Fruit fly (Drosophila melanogaster) whole organism, embryonic: ENCODE results near the gene CG5196.

ENCODE experiments used
- Bdp1 ChIP-seq: fragments of 200-800 bp; sonication (Bioruptor generic); optimal IDR thresholded peaks from 3 replicates; lab custom pipeline; 2016; ENCODE audit warnings: missing biosample characterization, missing genetic modification characterization
- CG10147 ChIP-seq: fragments of 200-800 bp; sonication (Bioruptor generic); optimal IDR thresholded peaks from 2 replicates; lab custom pipeline; 2019; ENCODE audit warnings: missing biosample characterization, mild to moderate bottlenecking, missing genetic modification characterization, moderate library complexity
- CG10321 ChIP-seq: fragments of 200-800 bp; sonication (Bioruptor generic); IDR thresholded peaks from 2 replicates; pipeline ENCODE4 v1.3.6; 2022; ENCODE audit warnings: missing biosample characterization, missing genetic modification characterization
- CG10366 ChIP-seq: fragments of 200-800 bp; sonication (Bioruptor generic); IDR thresholded peaks from 2 replicates; pipeline ENCODE4 v1.3.6; 2022; ENCODE audit warnings: missing biosample characterization, missing genetic modification characterization
- CG10462 ChIP-seq: fragments of 200-800 bp; sonication (Bioruptor generic); optimal IDR thresholded peaks from 2 replicates; lab custom pipeline; 2016; ENCODE audit warnings: missing biosample characterization, missing genetic modification characterization
- CG12769 ChIP-seq: fragments of 200-800 bp; sonication (Bioruptor generic); optimal IDR thresholded peaks from 2 replicates; lab custom pipeline; 2019; ENCODE audit warnings: missing biosample characterization, mild to moderate bottlenecking, missing genetic modification characterization, moderate library complexity
- CG14014 ChIP-seq: fragments of 200-800 bp; sonication (Bioruptor generic); IDR thresholded peaks from 2 replicates; pipeline ENCODE4 v1.3.6; 2022; ENCODE audit warnings: missing biosample characterization, missing genetic modification characterization
- CG15601 ChIP-seq: fragments of 200-800 bp; sonication (Bioruptor generic); optimal IDR thresholded peaks from 3 replicates; lab custom pipeline; 2019; ENCODE audit warnings: missing biosample characterization, mild to moderate bottlenecking, missing genetic modification characterization, moderate library complexity
- CG1602 ChIP-seq: fragments of 200-800 bp; sonication (Bioruptor generic); optimal IDR thresholded peaks from 3 replicates; lab custom pipeline; 2016; ENCODE audit warnings: missing biosample characterization, missing genetic modification characterization
- CG17802 ChIP-seq: fragments of 200-800 bp; sonication (Bioruptor generic); optimal IDR thresholded peaks from 2 replicates; lab custom pipeline; 2018; ENCODE audit warnings: missing biosample characterization, mild to moderate bottlenecking, missing genetic modification characterization, moderate library complexity
- CG1792 ChIP-seq: fragments of 200-800 bp; sonication (Bioruptor generic); optimal IDR thresholded peaks from 2 replicates; lab custom pipeline; 2016; ENCODE audit warnings: missing biosample characterization, missing genetic modification characterization
- CG2116 ChIP-seq: fragments of 200-800 bp; sonication (Bioruptor generic); optimal IDR thresholded peaks from 3 replicates; lab custom pipeline; 2018; ENCODE audit warnings: missing biosample characterization, mild to moderate bottlenecking, missing genetic modification characterization
- CG3065 ChIP-seq: fragments of 200-800 bp; sonication (Bioruptor generic); optimal IDR thresholded peaks from 2 replicates; lab custom pipeline; 2016; ENCODE audit warnings: missing biosample characterization, missing genetic modification characterization
- CG31365 ChIP-seq: fragments of 200-800 bp; sonication (Bioruptor generic); optimal IDR thresholded peaks from 2 replicates; lab custom pipeline; 2018; ENCODE audit warnings: missing biosample characterization, mild to moderate bottlenecking, missing genetic modification characterization
- CG34376 ChIP-seq: fragments of 200-800 bp; sonication (Bioruptor generic); optimal IDR thresholded peaks from 2 replicates; lab custom pipeline; 2018; ENCODE audit warnings: missing biosample characterization, mild to moderate bottlenecking, missing genetic modification characterization
- CG8924 ChIP-seq: fragments of 200-800 bp; optimal IDR thresholded peaks from 3 replicates; lab custom pipeline; 2019; ENCODE audit warnings: missing biosample characterization, mild to moderate bottlenecking, missing genetic modification characterization, moderate library complexity
- Camta ChIP-seq: fragments of 200-800 bp; sonication (Bioruptor generic); optimal IDR thresholded peaks from 2 replicates; lab custom pipeline; 2016; ENCODE audit warnings: missing biosample characterization, missing genetic modification characterization
- D ChIP-seq, 2 experiments: fragments of 200-800 bp in 1 of 2; fragments of >200 bp in 1 of 2; sonication (Bioruptor generic) in 1 of 2; optimal IDR thresholded peaks; 2 replicates in 1 of 2; 3 replicates in 1 of 2; lab custom pipeline; 2017; ENCODE audit warnings: mild to moderate bottlenecking in 1 of 2, missing biosample characterization in 1 of 2, missing genetic modification characterization in 1 of 2, missing genetic modification reagents in 1 of 2
- Dbx ChIP-seq: fragments of 200-800 bp; sonication (Bioruptor generic); IDR thresholded peaks from 3 replicates; pipeline ENCODE4 v1.3.6; 2022; ENCODE audit warnings: missing biosample characterization, missing genetic modification characterization
- ERR ChIP-seq: fragments of 200-800 bp; sonication (Bioruptor generic); optimal IDR thresholded peaks from 2 replicates; lab custom pipeline; 2016; ENCODE audit warnings: missing biosample characterization, missing genetic modification characterization
- Elba2 ChIP-seq: fragments of 200-800 bp; sonication (Bioruptor generic); optimal IDR thresholded peaks from 3 replicates; lab custom pipeline; 2016; ENCODE audit warnings: missing biosample characterization, missing genetic modification characterization
- Ets97D ChIP-seq: fragments of 200-800 bp; sonication (Bioruptor generic); optimal IDR thresholded peaks from 3 replicates; lab custom pipeline; 2016; ENCODE audit warnings: missing biosample characterization, missing genetic modification characterization
- Gug ChIP-seq: fragments of 200-800 bp; sonication (Bioruptor generic); IDR thresholded peaks from 4 replicates; pipeline ENCODE4 v1.3.6; 2022; ENCODE audit warnings: missing biosample characterization, missing genetic modification characterization
- Hr78 ChIP-seq, 2 experiments: fragments of 200-800 bp in 1 of 2; fragments of >200 bp in 1 of 2; sonication (Bioruptor generic) in 1 of 2; optimal IDR thresholded peaks; 2 replicates each; lab custom pipeline; 2017 to 2019; ENCODE audit warnings: missing biosample characterization in 2 of 2, missing genetic modification characterization in 2 of 2, mild to moderate bottlenecking in 1 of 2, moderate library complexity in 1 of 2
- Lhr ChIP-seq: fragments of 200-800 bp; sonication (Bioruptor generic); optimal IDR thresholded peaks from 3 replicates; lab custom pipeline; 2017; ENCODE audit warnings: mild to moderate bottlenecking, missing biosample characterization, missing genetic modification reagents, missing genetic modification characterization
- MBD-R2 ChIP-seq: fragments of 200-800 bp; sonication (Bioruptor generic); IDR thresholded peaks from 2 replicates; pipeline ENCODE4 v1.3.6; 2022; ENCODE audit warnings: missing biosample characterization, missing genetic modification characterization
- Mad ChIP-seq: fragments of 200-800 bp; sonication (Bioruptor generic); optimal IDR thresholded peaks from 2 replicates; lab custom pipeline; 2016; ENCODE audit warnings: missing biosample characterization, missing genetic modification characterization
- Scr ChIP-seq: fragments of 200-800 bp; sonication (Bioruptor generic); IDR thresholded peaks from 2 replicates; pipeline ENCODE4 v1.3.6; 2022; ENCODE audit warnings: missing biosample characterization, missing genetic modification characterization; ENCODE audit not compliant: partially characterized antibody
- YL-1 ChIP-seq: fragments of 200-800 bp; sonication (Bioruptor generic); optimal IDR thresholded peaks from 3 replicates; lab custom pipeline; 2017; ENCODE audit warnings: missing biosample characterization, mild to moderate bottlenecking, missing genetic modification characterization
- ap ChIP-seq: fragments of 200-800 bp; sonication (Bioruptor generic); IDR thresholded peaks from 2 replicates; pipeline ENCODE4 v1.3.6; 2022; ENCODE audit warnings: missing biosample characterization, missing genetic modification characterization
- bbx ChIP-seq: fragments of 200-800 bp; sonication (Bioruptor generic); IDR thresholded peaks from 2 replicates; pipeline ENCODE4 v1.3.6; 2022; ENCODE audit warnings: missing biosample characterization, missing genetic modification characterization; ENCODE audit not compliant: partially characterized antibody
- bigmax ChIP-seq: fragments of 200-800 bp; sonication (Bioruptor generic); optimal IDR thresholded peaks from 2 replicates; lab custom pipeline; 2018; ENCODE audit warnings: missing biosample characterization, mild to moderate bottlenecking, missing genetic modification characterization
- cas ChIP-seq: fragments of 200-800 bp; sonication (Bioruptor generic); IDR thresholded peaks from 2 replicates; pipeline ENCODE4 v1.3.6; 2022; ENCODE audit warnings: missing biosample characterization, missing genetic modification characterization
- crc ChIP-seq: fragments of 200-800 bp; sonication (Bioruptor generic); optimal IDR thresholded peaks from 2 replicates; lab custom pipeline; 2016; ENCODE audit warnings: missing biosample characterization, missing genetic modification characterization
- gcm2 ChIP-seq: fragments of 200-800 bp; sonication (Bioruptor generic); optimal IDR thresholded peaks from 2 replicates; lab custom pipeline; 2016; ENCODE audit warnings: missing biosample characterization, missing genetic modification characterization
- gfzf ChIP-seq: fragments of 200-800 bp; sonication (Bioruptor generic); optimal IDR thresholded peaks from 2 replicates; lab custom pipeline; 2016; ENCODE audit warnings: missing biosample characterization, mild to moderate bottlenecking, missing genetic modification characterization, moderate library complexity
- gsb-n ChIP-seq: fragments of 200-800 bp; sonication (Bioruptor generic); optimal IDR thresholded peaks from 3 replicates; lab custom pipeline; 2018; ENCODE audit warnings: missing biosample characterization, mild to moderate bottlenecking, missing genetic modification characterization
- h ChIP-seq: fragments of >200 bp; optimal IDR thresholded peaks from 2 replicates; lab custom pipeline; 2017
- lab ChIP-seq: fragments of 200-800 bp; sonication (Bioruptor generic); optimal IDR thresholded peaks from 3 replicates; lab custom pipeline; 2017; ENCODE audit warnings: missing biosample characterization, missing genetic modification characterization, mild to moderate bottlenecking, moderate library complexity, missing genetic modification reagents
- lov ChIP-seq, 2 experiments: fragments of 200-800 bp in 1 of 2; fragments of >200 bp in 1 of 2; sonication (Bioruptor generic) in 1 of 2; IDR thresholded peaks in 1 of 2; optimal IDR thresholded peaks in 1 of 2; 2 replicates in 1 of 2; 3 replicates in 1 of 2; pipeline versions ENCODE4 v1.3.6 to Lab custom; 2017 to 2022; ENCODE audit warnings: missing biosample characterization in 1 of 2, missing genetic modification characterization in 1 of 2
- oc ChIP-seq: fragments of 200-800 bp; sonication (Bioruptor generic); optimal IDR thresholded peaks from 2 replicates; lab custom pipeline; 2018; ENCODE audit warnings: missing biosample characterization, mild to moderate bottlenecking, missing genetic modification characterization, moderate library complexity
- prd ChIP-seq, 3 experiments: fragments of >200 bp in 2 of 3; fragments of 200-800 bp in 1 of 3; sonication (Bioruptor generic) in 1 of 3; optimal IDR thresholded peaks in 2 of 3; IDR thresholded peaks in 1 of 3; 2 replicates in 2 of 3; 3 replicates in 1 of 3; pipeline versions ENCODE4 v1.3.6 to Lab custom; 2017 to 2022; ENCODE audit warnings: missing biosample characterization in 1 of 3, missing genetic modification characterization in 1 of 3
- psq ChIP-seq: fragments of 200-800 bp; sonication (Bioruptor generic); optimal IDR thresholded peaks from 2 replicates; lab custom pipeline; 2017; ENCODE audit warnings: missing biosample characterization, missing genetic modification characterization
- sc ChIP-seq, 3 experiments: fragments of >200 bp in 2 of 3; fragments of 200-800 bp in 1 of 3; sonication (Bioruptor generic) in 1 of 3; optimal IDR thresholded peaks; 2 replicates in 2 of 3; 3 replicates in 1 of 3; lab custom pipeline; 2017; ENCODE audit warnings: mild to moderate bottlenecking in 1 of 3, missing biosample characterization in 1 of 3, missing genetic modification characterization in 1 of 3, missing genetic modification reagents in 1 of 3
- sim ChIP-seq: fragments of 200-800 bp; sonication (Bioruptor generic); IDR thresholded peaks from 2 replicates; pipeline ENCODE4 v1.3.6; 2022; ENCODE audit warnings: missing biosample characterization, missing genetic modification characterization
- tx ChIP-seq: fragments of 200-800 bp; sonication (Bioruptor generic); optimal IDR thresholded peaks from 2 replicates; lab custom pipeline; 2016; ENCODE audit warnings: missing biosample characterization, missing genetic modification characterization
- unpg ChIP-seq: fragments of 200-800 bp; sonication (Bioruptor generic); optimal IDR thresholded peaks from 3 replicates; lab custom pipeline; 2018; ENCODE audit warnings: missing biosample characterization, mild to moderate bottlenecking, missing genetic modification characterization, moderate library complexity
- wek ChIP-seq: fragments of 200-800 bp; sonication (Bioruptor generic); optimal IDR thresholded peaks from 3 replicates; lab custom pipeline; 2018; ENCODE audit warnings: missing biosample characterization, mild to moderate bottlenecking, missing genetic modification characterization, moderate library complexity

CG5196 gene

DNA sequence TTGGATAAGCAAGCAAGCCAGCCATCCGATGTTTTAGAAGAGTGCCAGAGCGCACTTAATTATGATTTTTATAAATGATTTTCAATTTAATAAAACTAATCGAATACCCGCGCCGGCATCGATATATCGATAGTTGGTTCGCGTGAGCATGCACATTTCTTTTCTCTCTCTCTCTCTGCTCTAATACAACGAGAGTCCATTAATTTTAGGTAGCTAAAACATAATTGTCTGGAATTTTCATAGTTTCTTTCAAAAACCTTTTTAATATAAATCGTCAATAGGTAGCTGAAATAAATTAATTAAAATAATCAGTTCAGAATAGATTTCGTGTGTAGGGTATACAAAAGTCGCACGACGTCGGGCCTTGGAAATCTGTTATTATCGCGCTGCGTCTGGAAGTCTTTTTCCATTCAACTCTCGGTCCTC is 40.8 kb downstream of the CG5196 start, which contains the start of gene CG18549 (continued):
- no peak for TF ChIP-seq sc (optimal IDR thresholded peaks at IDR 0.05; lab: Kevin White, UChicago)
- peak; percentile 100 for TF ChIP-seq sc (GFP tag; optimal IDR thresholded peaks at IDR 0.05; lab: Kevin White, UChicago)
- TF ChIP-seq unpg: peak; percentile 100
- TF ChIP-seq oc: peak; percentile 100
- peak; percentile 98 for TF ChIP-seq wek (GFP tag; lab: Kevin White, UChicago)
- TF ChIP-seq CG12769 (tag; lab: Kevin White, UChicago): peak; percentile 99
- TF ChIP-seq bbx: peak; percentile 76
- peak; percentile 100 for TF ChIP-seq CG8924 (tag; lab: Kevin White, UChicago)
- peak; percentile 99 for TF ChIP-seq CG10462 (GFP tag; lab: Kevin White, UChicago)
- peak; percentile 99 for TF ChIP-seq CG15601 (tag; lab: Kevin White, UChicago)
- peak; percentile 100 for TF ChIP-seq gsb-n
- no peak for TF ChIP-seq prd (optimal IDR thresholded peaks at IDR 0.05; lab: Kevin White, UChicago)
- peak; percentile 100 for TF ChIP-seq prd (GFP tag; IDR thresholded peaks at IDR 0.05; lab: Robert Waterston, UW)
- peak; percentile 100 for TF ChIP-seq CG1602 (GFP tag; lab: Kevin White, UChicago)
- TF ChIP-seq gfzf (GFP tag; lab: Kevin White, UChicago): peak; percentile 44
- TF ChIP-seq ap (GFP tag; lab: Robert Waterston, UW): peak; percentile 100
- peak; percentile 95 for TF ChIP-seq CG31365 (tag; lab: Kevin White, UChicago)
- TF ChIP-seq tx (GFP tag; lab: Kevin White, UChicago): peak; percentile 99
- TF ChIP-seq D (optimal IDR thresholded peaks at IDR 0.05; lab: Kevin White, UChicago): no peak
- TF ChIP-seq D (GFP tag; optimal IDR thresholded peaks at IDR 0.05; lab: Kevin White, UChicago): peak; percentile 100
- TF ChIP-seq Gug (GFP tag; lab: Robert Waterston, UW): peak; percentile 99
- peak; percentile 100 for TF ChIP-seq YL-1 (GFP tag; lab: Kevin White, UChicago)
- TF ChIP-seq Ets97D (GFP tag; lab: Kevin White, UChicago): peak; percentile 96
- peak; percentile 100 for TF ChIP-seq MBD-R2 (GFP tag; lab: Robert Waterston, UW)
- peak; percentile 100 for TF ChIP-seq CG34376 (GFP tag; lab: Kevin White, UChicago)
- peak; percentile 100 for TF ChIP-seq sim (GFP tag; lab: Robert Waterston, UW)
- peak; percentile 100 for TF ChIP-seq CG10366
- TF ChIP-seq ERR: peak; percentile 98
- peak in 1 of 2 experiments; percentile 99 for TF ChIP-seq Hr78 (GFP tag; optimal IDR thresholded peaks at IDR 0.05; lab: Kevin White, UChicago)
- TF ChIP-seq CG2116 (GFP tag; lab: Kevin White, UChicago): peak; percentile 94
- TF ChIP-seq CG1792: peak; percentile 99
- TF ChIP-seq bigmax: peak; percentile 88
- no peak for TF ChIP-seq lov (optimal IDR thresholded peaks at IDR 0.05; lab: Kevin White, UChicago)
- TF ChIP-seq lov (GFP tag; IDR thresholded peaks at IDR 0.05; lab: Robert Waterston, UW): peak; percentile 100
- TF ChIP-seq CG17802: peak; percentile 95
- TF ChIP-seq psq (GFP tag; lab: Kevin White, UChicago): peak; percentile 97
- TF ChIP-seq CG3065: peak; percentile 99
- peak; percentile 100 for TF ChIP-seq CG14014 (GFP tag; lab: Robert Waterston, UW)
- peak; percentile 96 for TF ChIP-seq Bdp1 (GFP tag; lab: Kevin White, UChicago)
- no peak for TF ChIP-seq h
- peak; percentile 99 for TF ChIP-seq gcm2 (GFP tag; lab: Kevin White, UChicago)
- peak; percentile 85 for TF ChIP-seq Scr (GFP tag; lab: Robert Waterston, UW)
- TF ChIP-seq Dbx (GFP tag; lab: Robert Waterston, UW): peak; percentile 100
- peak; percentile 100 for TF ChIP-seq CG10147 (GFP tag; lab: Kevin White, UChicago)
- peak; percentile 91 for TF ChIP-seq CG10321 (GFP tag; lab: Robert Waterston, UW)
- TF ChIP-seq Camta (GFP tag; lab: Kevin White, UChicago): peak; percentile 100
- peak; percentile 99 for TF ChIP-seq Lhr (GFP tag; lab: Kevin White, UChicago)
- TF ChIP-seq lab (GFP tag; lab: Kevin White, UChicago): peak; percentile 100
- TF ChIP-seq cas: peak; percentile 99
- TF ChIP-seq Elba2 (GFP tag; lab: Kevin White, UChicago): peak; percentile 76
- TF ChIP-seq Mad (GFP tag; lab: Kevin White, UChicago): peak; percentile 99
- TF ChIP-seq crc (GFP tag; lab: Kevin White, UChicago): peak; percentile 98
